Worm (Caenorhabditis elegans): Measurements from ENCODE around the gene R04E5.8.

R04E5.8 gene

DNA sequence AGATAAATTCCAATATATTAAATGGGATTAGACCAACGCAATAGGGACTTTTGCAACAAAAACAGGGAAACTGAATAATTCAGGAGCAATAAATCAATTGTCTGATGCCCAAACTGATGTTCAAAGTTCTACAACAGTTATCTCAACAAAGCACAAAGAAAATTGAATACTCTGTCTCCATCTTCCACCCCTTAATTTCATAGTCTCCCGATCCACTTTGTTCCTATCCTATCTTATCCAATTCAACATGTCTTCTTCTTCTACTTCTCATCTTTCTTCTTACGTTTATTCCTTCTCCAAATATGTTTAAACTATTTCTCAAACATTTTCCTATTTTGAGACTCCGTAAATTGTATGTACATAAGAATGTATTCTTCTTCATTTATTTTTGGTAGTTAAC lies 35.6 kb downstream of the R04E5.8 start:
- TF ChIP-seq lsl-1 (GFP tag; optimal IDR thresholded peaks at IDR 0.05), result no peak
- no peak for TF ChIP-seq die-1 (tag; optimal IDR thresholded peaks at IDR 0.05)
- TF ChIP-seq attf-3 (GFP tag; conservative IDR thresholded peaks at IDR 0.05), result no peak
- TF ChIP-seq repo-1 (tag; optimal IDR thresholded peaks at IDR 0.05), result no peak
- no peak for TF ChIP-seq B0261.1 (tag; optimal IDR thresholded peaks at IDR 0.05)
- TF ChIP-seq pha-4 (tag; optimal IDR thresholded peaks at IDR 0.05), result no peak
- no peak for TF ChIP-seq efl-1 (GFP tag; optimal IDR thresholded peaks at IDR 0.05)
- TF ChIP-seq bed-1 (GFP tag; IDR thresholded peaks at IDR 0.05), result no peak
- no peak for TF ChIP-seq F49E8.2 (tag; optimal IDR thresholded peaks at IDR 0.05; ENCODE audit: insufficient read depth)
- no peak for TF ChIP-seq nhr-27 (tag; optimal IDR thresholded peaks at IDR 0.05)

DNA sequence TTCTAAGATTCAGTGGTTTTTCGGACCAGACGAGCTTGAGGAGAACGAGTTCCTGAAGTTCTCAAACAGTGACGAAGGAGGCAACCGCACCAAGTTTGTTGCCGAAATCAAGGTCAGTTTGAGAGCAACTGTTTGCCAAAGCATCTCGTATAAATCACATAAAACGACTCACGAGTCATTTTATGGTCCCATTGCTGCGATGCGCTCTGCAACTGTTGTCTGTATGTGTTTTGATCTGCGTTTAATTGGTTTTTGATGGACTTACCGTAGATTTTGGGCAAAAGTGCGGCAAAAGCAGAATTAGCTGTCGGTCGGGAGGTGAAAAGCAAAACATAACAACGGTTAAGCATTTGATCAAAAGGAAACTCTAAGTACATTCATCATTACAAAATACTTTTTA lies 41.9 kb downstream of the R04E5.8 start:
- TF ChIP-seq ets-4 (GFP tag; optimal IDR thresholded peaks at IDR 0.05) (no peak), ztf-26 (tag; optimal IDR thresholded peaks at IDR 0.05) (no peak), mel-28 (tag; optimal IDR thresholded peaks at IDR 0.05; ENCODE audit: borderline replicate concordance) (no peak), pha-4 (tag; optimal IDR thresholded peaks at IDR 0.05) (no peak), attf-5 (GFP tag; optimal IDR thresholded peaks at IDR 0.05) (no peak), snpc-4 (GFP tag; optimal IDR thresholded peaks at IDR 0.05) (no peak), snpc-4 (tag; optimal IDR thresholded peaks at IDR 0.05) (no peak), akir-1 (GFP tag; optimal IDR thresholded peaks at IDR 0.05) (no peak), ztf-6 (GFP tag; IDR thresholded peaks at IDR 0.05) (no peak), repo-1 (tag; optimal IDR thresholded peaks at IDR 0.05) (no peak), him-1 (tag; optimal IDR thresholded peaks at IDR 0.05) (no peak), B0261.1 (tag; optimal IDR thresholded peaks at IDR 0.05) (no peak), Y79H2A.3 (GFP tag; conservative IDR thresholded peaks at IDR 0.05) (no peak), aptf-3 (GFP tag; IDR thresholded peaks at IDR 0.05) (no peak), egl-44 (GFP tag; IDR thresholded peaks at IDR 0.05) (no peak)

DNA sequence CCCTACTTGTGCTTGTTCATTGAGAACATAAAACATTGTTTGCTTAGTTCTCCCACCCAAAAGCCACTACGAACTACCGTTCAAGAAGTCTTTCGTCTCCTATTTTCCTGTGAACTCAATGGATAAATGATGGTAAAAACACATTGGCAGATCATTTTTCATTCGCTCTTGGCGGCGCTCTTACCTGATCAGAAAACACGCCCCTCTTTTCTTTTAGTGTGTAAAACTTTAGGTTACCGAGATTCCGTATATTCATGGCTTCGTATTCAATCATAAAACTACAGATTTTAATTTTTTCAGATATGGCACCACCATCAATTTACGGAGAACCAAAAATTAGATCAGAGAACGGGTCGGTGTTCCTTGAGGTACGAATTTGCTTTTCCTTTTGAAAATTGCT lies 42.3 kb downstream of the R04E5.8 start, which contains the start of gene zig-12:
TSS of gene zig-12 (plus strand) at position 301 of the 400 bp plus-strand sequence.
- no peak for TF ChIP-seq sea-2 (GFP tag; IDR thresholded peaks at IDR 0.05)
- TF ChIP-seq unc-62 (GFP tag; optimal IDR thresholded peaks at IDR 0.05), result no peak
- no peak for TF ChIP-seq egl-44 (GFP tag; IDR thresholded peaks at IDR 0.05)
- TF ChIP-seq pha-4 (tag; optimal IDR thresholded peaks at IDR 0.05), result no peak
- no peak for TF ChIP-seq zfh-2 (GFP tag; conservative IDR thresholded peaks at IDR 0.05)
- TF ChIP-seq Y53F4B.3 (GFP tag; IDR thresholded peaks at IDR 0.05), result no peak
- TF ChIP-seq nfya-1 (tag; optimal IDR thresholded peaks at IDR 0.05; ENCODE audit: borderline replicate concordance, insufficient read depth), result no peak
- TF ChIP-seq ceh-40 (GFP tag; IDR thresholded peaks at IDR 0.05), result no peak
- no peak for TF ChIP-seq die-1 (tag; optimal IDR thresholded peaks at IDR 0.05)
- no peak for TF ChIP-seq F37B4.10 (GFP tag; IDR thresholded peaks at IDR 0.05)
- TF ChIP-seq ceh-100 (GFP tag; IDR thresholded peaks at IDR 0.05), result no peak
- TF ChIP-seq somi-1 (GFP tag; optimal IDR thresholded peaks at IDR 0.05), result no peak
- no peak for TF ChIP-seq tbp1 (GFP tag; optimal IDR thresholded peaks at IDR 0.05)
- TF ChIP-seq mxl-1 (tag; optimal IDR thresholded peaks at IDR 0.05), result no peak

DNA sequence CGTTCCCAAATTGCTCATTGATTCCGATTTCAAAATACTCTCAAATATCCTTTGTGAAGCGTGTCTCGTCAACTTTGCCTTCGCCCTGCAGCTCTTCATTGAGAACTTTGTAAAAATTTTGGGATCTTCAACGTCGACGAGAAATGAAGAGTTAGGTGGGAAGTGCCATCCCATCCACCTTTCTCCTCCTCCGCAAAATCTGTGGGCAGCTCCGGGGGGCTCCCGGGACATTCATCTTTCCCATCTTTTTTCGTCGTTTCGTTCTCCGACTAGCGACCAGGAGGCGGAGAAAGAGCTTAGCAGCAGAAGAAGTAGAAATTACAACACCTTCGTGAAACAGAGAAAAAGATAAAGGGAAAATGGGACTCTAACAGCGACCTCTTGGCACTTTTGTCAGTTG lies 43.0 kb downstream of the R04E5.8 start:
- TF ChIP-seq nfya-2 (GFP tag; IDR thresholded peaks at IDR 0.05) (no peak), B0019.2 (GFP tag; conservative IDR thresholded peaks at IDR 0.05) (no peak), hsf-1 (GFP tag; IDR thresholded peaks at IDR 0.05) (no peak)

Data from whole organism, young adult.